Worm (Caenorhabditis elegans) whole organism, late embryonic: ENCODE measurements around the gene K07C5.13.

Experiments
- ceh-2 ChIP-seq: sonication (generic microtip); optimal IDR thresholded peaks from 2 replicates; lab custom pipeline; 2016; ENCODE audit warnings: missing genotype, missing genetic modification characterization, missing compliant biosample characterization
- ceh-45 ChIP-seq: fragments of 200-800 bp; sonication (Bioruptor generic); IDR thresholded peaks from 2 replicates; pipeline ENCODE4 v1.3.6; 2022; ENCODE audit warnings: missing genetic modification reagents, missing genetic modification characterization, missing compliant biosample characterization
- ceh-9 ChIP-seq: sonication (generic microtip); optimal IDR thresholded peaks from 2 replicates; lab custom pipeline; 2016; ENCODE audit warnings: mild to moderate bottlenecking, missing genetic modification characterization, inconsistent platforms, missing compliant biosample characterization
- nhr-11 ChIP-seq: fragments of 150-350 bp; optimal IDR thresholded peaks from 2 replicates; lab custom pipeline; 2014; ENCODE audit warnings: missing biosample characterization, missing genetic modification characterization
- sox-4 ChIP-seq: sonication (generic microtip); optimal IDR thresholded peaks from 2 replicates; lab custom pipeline; 2017; ENCODE audit warnings: mild to moderate bottlenecking, missing genetic modification characterization, inconsistent platforms, missing compliant biosample characterization

Gene K07C5.13

ce11 chrV:10388318-10388717 lies 46.5 kb downstream of the K07C5.13 start, which contains the start of gene AC3.5:
AC3.5 (plus strand) TSS chrV:10388527.
- TF ChIP-seq ceh-9 (tag; lab: Kevin White, UChicago) = no peak
- no peak for TF ChIP-seq ceh-45 (GFP tag; lab: Robert Waterston, UW)
- no peak for TF ChIP-seq sox-4
- no peak for TF ChIP-seq nhr-11 (tag; lab: Kevin White, UChicago)
- no peak for TF ChIP-seq ceh-2 (tag; lab: Kevin White, UChicago)
